Worm (Caenorhabditis elegans): ENCODE data around the gene syx-16.

The syx-16 gene

DNA sequence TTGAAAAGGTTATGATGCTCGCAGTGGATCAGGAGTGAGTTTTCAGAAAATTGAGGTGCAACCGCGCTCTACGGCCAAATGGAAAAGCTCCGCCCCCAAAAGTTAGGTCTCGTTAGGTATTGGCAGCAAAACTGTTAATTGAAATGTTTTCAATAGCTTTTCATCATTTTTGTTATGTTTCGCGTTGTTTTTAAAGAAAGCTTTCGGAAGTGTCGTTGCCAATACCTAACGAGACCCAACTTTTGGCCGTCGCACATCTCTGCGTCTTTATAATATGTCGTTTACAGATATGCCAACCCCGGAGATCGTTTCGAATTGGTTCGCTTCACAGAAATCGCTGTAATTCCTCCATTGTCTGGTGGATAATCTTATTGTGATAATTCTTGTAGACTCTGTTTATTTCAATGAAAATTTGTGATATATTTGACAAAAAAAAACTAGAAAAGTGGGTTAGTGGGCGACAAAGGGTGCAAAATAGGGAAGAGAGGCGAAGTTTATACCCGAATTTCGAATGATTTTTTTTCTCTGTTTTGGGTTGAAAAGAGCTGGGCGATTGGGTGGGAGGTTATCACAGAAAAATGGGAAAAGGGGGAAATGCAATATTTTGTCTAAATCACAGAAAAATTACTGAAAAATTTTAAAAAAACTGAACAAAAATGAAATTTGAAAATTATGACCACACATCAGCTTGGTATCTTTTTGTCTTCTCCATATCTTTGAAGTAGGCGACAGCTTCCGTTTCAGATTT is 12.4 kb downstream of the syx-16 start:
- TF ChIP-seq hmbx-1 (tag; optimal IDR thresholded peaks at IDR 0.05), result no peak
- TF ChIP-seq tbx-37 (GFP tag; conservative IDR thresholded peaks at IDR 0.05), result no peak
- no peak for TF ChIP-seq tbx-11 (GFP tag; IDR thresholded peaks at IDR 0.05)
- no peak for TF ChIP-seq scrt-1 (GFP tag; IDR thresholded peaks at IDR 0.05)
- no peak for TF ChIP-seq ets-7 (tag; optimal IDR thresholded peaks at IDR 0.05)
- TF ChIP-seq flt-1 (GFP tag; IDR thresholded peaks at IDR 0.05), result no peak
- TF ChIP-seq pes-1 (GFP tag; IDR thresholded peaks at IDR 0.05), result no peak
- TF ChIP-seq F13C5.2 (tag; optimal IDR thresholded peaks at IDR 0.05), result no peak
- no peak for TF ChIP-seq sea-1 (GFP tag; conservative IDR thresholded peaks at IDR 0.05)
- TF ChIP-seq ceh-13 (GFP tag; optimal IDR thresholded peaks at IDR 0.05), result no peak
- TF ChIP-seq ceh-36 (tag; optimal IDR thresholded peaks at IDR 0.05), result no peak
- TF ChIP-seq hnd-1 (tag; optimal IDR thresholded peaks at IDR 0.05), result no peak
- TF ChIP-seq hmg-4 (GFP tag; optimal IDR thresholded peaks at IDR 0.05), result no peak
- no peak for TF ChIP-seq B0310.2 (tag; optimal IDR thresholded peaks at IDR 0.05)

- TF ChIP-seq sea-1 (GFP tag; conservative IDR thresholded peaks at IDR 0.05), result no peak
Measured at ce11 chrIII:5195690-5196089, 13.2 kb downstream of the syx-16 start, which contains the start of gene moc-6. Gene moc-6 (plus strand): TSS chrIII:5195990.

ce11 chrIII:5193266-5193665 is 15.6 kb downstream of the syx-16 start:
- TF ChIP-seq sea-1 (GFP tag; conservative IDR thresholded peaks at IDR 0.05), result no peak
- no peak for TF ChIP-seq ceh-13 (GFP tag; optimal IDR thresholded peaks at IDR 0.05)
- no peak for TF ChIP-seq tbx-37 (GFP tag; conservative IDR thresholded peaks at IDR 0.05)
- TF ChIP-seq scrt-1 (GFP tag; IDR thresholded peaks at IDR 0.05), result no peak
- TF ChIP-seq flt-1 (GFP tag; IDR thresholded peaks at IDR 0.05), result no peak

- TF ChIP-seq pes-1 (GFP tag; IDR thresholded peaks at IDR 0.05), result no peak
- no peak for TF ChIP-seq ceh-36 (tag; optimal IDR thresholded peaks at IDR 0.05)
- no peak for TF ChIP-seq scrt-1 (GFP tag; IDR thresholded peaks at IDR 0.05)
- TF ChIP-seq B0310.2 (tag; optimal IDR thresholded peaks at IDR 0.05), result no peak
Measured at ce11 chrIII:5190671-5191174, 18.2 kb downstream of the syx-16 start, which contains the start of gene hira-1. Gene hira-1 (plus strand): TSS chrIII:5191124.

ce11 chrIII:5190179-5190578 is 18.7 kb downstream of the syx-16 start:
- TF ChIP-seq hmg-4 (GFP tag; optimal IDR thresholded peaks at IDR 0.05), result no peak
- no peak for TF ChIP-seq ama-1 (optimal IDR thresholded peaks at IDR 0.05)
- TF ChIP-seq ceh-36 (tag; optimal IDR thresholded peaks at IDR 0.05), result no peak
- no peak for TF ChIP-seq tbx-37 (GFP tag; conservative IDR thresholded peaks at IDR 0.05)
- TF ChIP-seq sea-1 (GFP tag; conservative IDR thresholded peaks at IDR 0.05), result no peak
- no peak for TF ChIP-seq ceh-13 (GFP tag; optimal IDR thresholded peaks at IDR 0.05)
- no peak for TF ChIP-seq tbx-11 (GFP tag; IDR thresholded peaks at IDR 0.05)
- TF ChIP-seq flt-1 (GFP tag; IDR thresholded peaks at IDR 0.05), result no peak

DNA sequence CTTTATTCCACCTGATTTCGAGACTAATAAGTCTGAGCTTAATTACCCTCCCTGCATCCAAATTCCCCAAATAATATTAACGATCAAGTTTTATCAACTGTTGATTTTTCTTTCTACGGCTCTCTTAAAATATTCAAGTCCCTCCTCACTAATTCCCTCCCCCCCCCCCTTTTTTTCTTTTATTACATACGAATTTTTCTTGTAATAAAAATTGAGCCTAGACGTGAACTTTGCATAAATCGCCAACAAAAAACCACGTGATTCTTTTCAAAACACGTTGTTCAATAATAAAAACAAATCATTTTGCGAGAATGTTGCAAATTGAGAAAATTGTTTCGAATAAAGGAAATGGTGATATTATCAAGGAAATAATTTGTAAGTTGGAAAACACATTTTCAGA is 20.5 kb downstream of the syx-16 start, which contains the start of gene K10D2.8:
TSS of gene K10D2.8 (plus strand) at position 301 of the 400 bp plus-strand sequence.
- no peak for TF ChIP-seq ama-1 (optimal IDR thresholded peaks at IDR 0.05)
- TF ChIP-seq ceh-36 (tag; optimal IDR thresholded peaks at IDR 0.05), result no peak
- no peak for TF ChIP-seq scrt-1 (GFP tag; IDR thresholded peaks at IDR 0.05)

DNA sequence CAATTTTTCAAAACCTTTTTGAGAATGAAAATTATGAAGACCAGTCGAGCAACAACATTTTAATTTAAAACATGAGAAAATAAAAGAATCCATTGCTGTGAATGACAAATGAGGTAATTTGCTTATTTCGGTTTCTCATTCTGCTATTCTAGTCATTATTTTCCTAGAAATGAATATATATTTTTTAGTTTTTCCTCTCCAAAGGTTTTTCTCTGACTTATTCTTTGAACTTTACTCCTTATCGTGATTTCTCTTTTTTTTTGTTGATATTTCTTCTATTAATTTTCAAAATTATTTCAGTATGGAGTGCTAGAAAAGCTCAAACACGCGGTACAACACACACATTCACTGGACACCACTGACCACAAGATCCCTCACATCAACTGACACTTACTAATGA is 23.3 kb downstream of the syx-16 start, which contains the start of gene pup-2:
TSS of gene pup-2 (plus strand) at position 301 of the 400 bp plus-strand sequence.
- no peak for TF ChIP-seq tbx-37 (GFP tag; conservative IDR thresholded peaks at IDR 0.05)
- no peak for TF ChIP-seq aly-1 (tag; optimal IDR thresholded peaks at IDR 0.05)
- no peak for TF ChIP-seq F13C5.2 (tag; optimal IDR thresholded peaks at IDR 0.05)
- no peak for TF ChIP-seq ceh-36 (tag; optimal IDR thresholded peaks at IDR 0.05)
- TF ChIP-seq pes-1 (GFP tag; IDR thresholded peaks at IDR 0.05), result no peak
- TF ChIP-seq scrt-1 (GFP tag; IDR thresholded peaks at IDR 0.05), result no peak
- no peak for TF ChIP-seq hnd-1 (tag; optimal IDR thresholded peaks at IDR 0.05)
- TF ChIP-seq flt-1 (GFP tag; IDR thresholded peaks at IDR 0.05), result no peak
- no peak for TF ChIP-seq hmg-4 (GFP tag; optimal IDR thresholded peaks at IDR 0.05)
- TF ChIP-seq ets-7 (tag; optimal IDR thresholded peaks at IDR 0.05), result no peak
- no peak for TF ChIP-seq hmbx-1 (tag; optimal IDR thresholded peaks at IDR 0.05)
- TF ChIP-seq sea-1 (GFP tag; conservative IDR thresholded peaks at IDR 0.05), result no peak
- no peak for TF ChIP-seq B0310.2 (tag; optimal IDR thresholded peaks at IDR 0.05)
- TF ChIP-seq tbx-11 (GFP tag; IDR thresholded peaks at IDR 0.05), result no peak

DNA sequence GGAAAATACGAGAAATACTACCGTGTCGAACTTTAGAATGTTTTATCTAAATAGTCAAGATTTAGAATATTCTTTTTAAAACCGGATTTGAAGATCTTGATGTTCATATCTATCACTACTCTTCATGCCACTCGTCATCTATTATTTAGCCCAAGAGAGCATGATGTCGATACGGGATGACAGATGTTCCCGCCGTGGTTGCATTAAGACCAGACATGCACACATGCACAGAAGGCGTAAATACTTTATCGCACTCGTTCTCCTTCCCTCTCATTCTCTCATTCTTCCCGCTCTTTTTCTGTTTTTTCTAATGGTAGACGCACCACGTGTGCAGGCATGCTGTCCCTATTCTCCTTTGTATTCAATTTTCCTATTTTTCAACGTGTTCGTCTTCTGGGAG is 25.5 kb downstream of the syx-16 start:
- TF ChIP-seq hnd-1 (tag; optimal IDR thresholded peaks at IDR 0.05) (no peak), hmbx-1 (tag; optimal IDR thresholded peaks at IDR 0.05) (no peak), flt-1 (GFP tag; IDR thresholded peaks at IDR 0.05) (no peak), sea-1 (GFP tag; conservative IDR thresholded peaks at IDR 0.05) (no peak), ama-1 (optimal IDR thresholded peaks at IDR 0.05) (no peak), B0310.2 (tag; optimal IDR thresholded peaks at IDR 0.05) (no peak), ceh-13 (GFP tag; optimal IDR thresholded peaks at IDR 0.05) (no peak), ets-7 (tag; optimal IDR thresholded peaks at IDR 0.05) (no peak), tbx-37 (GFP tag; conservative IDR thresholded peaks at IDR 0.05) (no peak), F13C5.2 (tag; optimal IDR thresholded peaks at IDR 0.05) (no peak), hmg-4 (GFP tag; optimal IDR thresholded peaks at IDR 0.05) (no peak)

ce11 chrIII:5181641-5182040 is 27.3 kb downstream of the syx-16 start:
- no peak for TF ChIP-seq ceh-13 (GFP tag; optimal IDR thresholded peaks at IDR 0.05)
- no peak for TF ChIP-seq pes-1 (GFP tag; IDR thresholded peaks at IDR 0.05)
- no peak for TF ChIP-seq ama-1 (optimal IDR thresholded peaks at IDR 0.05)
- TF ChIP-seq F13C5.2 (tag; optimal IDR thresholded peaks at IDR 0.05), result no peak
- no peak for TF ChIP-seq scrt-1 (GFP tag; IDR thresholded peaks at IDR 0.05)
- no peak for TF ChIP-seq ceh-36 (tag; optimal IDR thresholded peaks at IDR 0.05)
- TF ChIP-seq tra-4 (tag; optimal IDR thresholded peaks at IDR 0.05), result no peak
- no peak for TF ChIP-seq sea-1 (GFP tag; conservative IDR thresholded peaks at IDR 0.05)
- no peak for TF ChIP-seq aly-1 (tag; optimal IDR thresholded peaks at IDR 0.05)
- TF ChIP-seq ets-7 (tag; optimal IDR thresholded peaks at IDR 0.05), result no peak

Measured in whole organism, early embryonic.